Fruit fly (Drosophila melanogaster) whole organism, embryonic: ENCODE data around the gene CG13392.

Source experiments
- Awh ChIP-seq: fragments of 200-800 bp; sonication (Bioruptor generic); IDR thresholded peaks from 2 replicates; pipeline ENCODE4, ENCODE4 v1.3.6; 2022; ENCODE audit warnings: missing biosample characterization, missing genetic modification characterization
- CG11247 ChIP-seq: fragments of 200-800 bp; sonication (Bioruptor generic); IDR thresholded peaks from 2 replicates; pipeline ENCODE4 v1.3.6; 2022; ENCODE audit warnings: missing biosample characterization, missing genetic modification characterization
- CG11398 ChIP-seq: fragments of 200-800 bp; sonication (Bioruptor generic); optimal IDR thresholded peaks from 2 replicates; lab custom pipeline; 2016; ENCODE audit warnings: missing biosample characterization, missing genetic modification characterization
- CG11504 ChIP-seq: fragments of 200-800 bp; sonication (Bioruptor generic); optimal IDR thresholded peaks from 3 replicates; lab custom pipeline; 2019; ENCODE audit warnings: missing biosample characterization, mild to moderate bottlenecking, missing genetic modification characterization, moderate library complexity
- CG13123 ChIP-seq: fragments of 200-800 bp; sonication (Bioruptor generic); optimal IDR thresholded peaks from 2 replicates; lab custom pipeline; 2016; ENCODE audit warnings: missing biosample characterization, missing genetic modification characterization
- CG13296 ChIP-seq: fragments of 200-800 bp; sonication (Bioruptor generic); optimal IDR thresholded peaks from 3 replicates; lab custom pipeline; 2018; ENCODE audit warnings: missing biosample characterization, mild to moderate bottlenecking, missing genetic modification characterization
- CG13424 ChIP-seq: fragments of 200-800 bp; sonication (Bioruptor generic); optimal IDR thresholded peaks from 2 replicates; lab custom pipeline; 2019; ENCODE audit warnings: missing biosample characterization, mild to moderate bottlenecking, missing genetic modification characterization, moderate library complexity
- CG13624 ChIP-seq: fragments of 200-800 bp; sonication (Bioruptor generic); optimal IDR thresholded peaks from 2 replicates; lab custom pipeline; 2016; ENCODE audit warnings: missing biosample characterization, missing genetic modification characterization
- CG15479 ChIP-seq: fragments of 200-800 bp; sonication (Bioruptor generic); optimal IDR thresholded peaks from 3 replicates; lab custom pipeline; 2019; ENCODE audit warnings: missing biosample characterization, mild to moderate bottlenecking, missing genetic modification characterization, moderate library complexity
- CG17612 ChIP-seq: fragments of 200-800 bp; sonication (Bioruptor generic); IDR thresholded peaks from 2 replicates; pipeline ENCODE4 v1.3.6; 2022; ENCODE audit warnings: missing biosample characterization, missing genetic modification characterization
- CG17912 ChIP-seq: fragments of 200-800 bp; sonication (Bioruptor generic); optimal IDR thresholded peaks from 2 replicates; lab custom pipeline; 2018; ENCODE audit warnings: missing biosample characterization, mild to moderate bottlenecking, missing genetic modification characterization
- CG18764 ChIP-seq: fragments of 200-800 bp; sonication (Bioruptor generic); optimal IDR thresholded peaks from 3 replicates; lab custom pipeline; 2016; ENCODE audit warnings: missing biosample characterization, missing genetic modification characterization
- CG33213 ChIP-seq: fragments of 200-800 bp; sonication (Bioruptor generic); optimal IDR thresholded peaks from 3 replicates; lab custom pipeline; 2016; ENCODE audit warnings: missing biosample characterization, missing genetic modification characterization
- CG4404 ChIP-seq: fragments of 200-800 bp; sonication (Bioruptor generic); IDR thresholded peaks from 2 replicates; pipeline ENCODE4 v1.3.6; 2022; ENCODE audit warnings: missing biosample characterization, missing genetic modification characterization
- CG6689 ChIP-seq: fragments of 200-800 bp; sonication (Bioruptor generic); IDR thresholded peaks from 2 replicates; pipeline ENCODE4 v1.3.6; 2022; ENCODE audit warnings: missing biosample characterization, missing genetic modification characterization
- CG7987 ChIP-seq: fragments of 200-800 bp; sonication (Bioruptor generic); optimal IDR thresholded peaks from 2 replicates; lab custom pipeline; 2018; ENCODE audit warnings: missing biosample characterization, mild to moderate bottlenecking, missing genetic modification characterization, moderate library complexity
- CG8924 ChIP-seq: fragments of 200-800 bp; optimal IDR thresholded peaks from 3 replicates; lab custom pipeline; 2019; ENCODE audit warnings: missing biosample characterization, mild to moderate bottlenecking, missing genetic modification characterization, moderate library complexity
- CG9817 ChIP-seq: fragments of 200-800 bp; sonication (Bioruptor generic); optimal IDR thresholded peaks from 2 replicates; lab custom pipeline; 2018; ENCODE audit warnings: missing biosample characterization, mild to moderate bottlenecking, missing genetic modification characterization, moderate library complexity
- CG9932 ChIP-seq: fragments of 200-800 bp; sonication (Bioruptor generic); IDR thresholded peaks from 2 replicates; pipeline ENCODE4 v1.3.6; 2022; ENCODE audit warnings: missing biosample characterization, missing genetic modification characterization
- Chrac-16 ChIP-seq: fragments of 200-800 bp; sonication (Bioruptor generic); optimal IDR thresholded peaks from 3 replicates; lab custom pipeline; 2016; ENCODE audit warnings: missing biosample characterization, missing genetic modification characterization
- Drgx ChIP-seq: fragments of 200-800 bp; sonication (Bioruptor generic); IDR thresholded peaks from 2 replicates; pipeline ENCODE4 v1.3.6; 2022; ENCODE audit warnings: missing biosample characterization, missing genetic modification characterization
- Fer2 ChIP-seq: fragments of 200-800 bp; sonication (Bioruptor generic); optimal IDR thresholded peaks from 2 replicates; lab custom pipeline; 2018; ENCODE audit warnings: missing biosample characterization, mild to moderate bottlenecking, missing genetic modification characterization, moderate library complexity
- Jarid2 ChIP-seq: fragments of 200-800 bp; sonication (Bioruptor generic); optimal IDR thresholded peaks from 3 replicates; lab custom pipeline; 2017; ENCODE audit warnings: mild to moderate bottlenecking, missing biosample characterization, missing genetic modification reagents, missing genetic modification characterization
- Six4 ChIP-seq: fragments of 200-800 bp; sonication (Bioruptor generic); optimal IDR thresholded peaks from 2 replicates; lab custom pipeline; 2016; ENCODE audit warnings: missing biosample characterization, missing genetic modification characterization
- Sox100B ChIP-seq: fragments of 200-800 bp; sonication (Bioruptor generic); optimal IDR thresholded peaks from 3 replicates; lab custom pipeline; 2018; ENCODE audit warnings: missing biosample characterization, mild to moderate bottlenecking, missing genetic modification characterization
- bbx ChIP-seq: fragments of 200-800 bp; sonication (Bioruptor generic); IDR thresholded peaks from 2 replicates; pipeline ENCODE4 v1.3.6; 2022; ENCODE audit warnings: missing biosample characterization, missing genetic modification characterization; ENCODE audit not compliant: partially characterized antibody
- chm ChIP-seq: fragments of 200-800 bp; sonication (Bioruptor generic); IDR thresholded peaks from 2 replicates; pipeline ENCODE4 v1.3.6; 2022; ENCODE audit warnings: missing biosample characterization, missing genetic modification characterization
- ci ChIP-seq: fragments of 200-800 bp; sonication (Bioruptor generic); IDR thresholded peaks from 3 replicates; pipeline ENCODE4 v1.3.6; 2022; ENCODE audit warnings: missing biosample characterization, missing genetic modification characterization
- dan ChIP-seq: fragments of 200-800 bp; sonication (Bioruptor generic); IDR thresholded peaks from 2 replicates; pipeline ENCODE4 v1.3.6; 2022; ENCODE audit warnings: missing biosample characterization, missing genetic modification characterization
- dysf ChIP-seq: fragments of 200-800 bp; sonication (Bioruptor generic); IDR thresholded peaks from 3 replicates; pipeline ENCODE4 v1.3.6; 2022; ENCODE audit warnings: missing biosample characterization, missing genetic modification characterization
- grau ChIP-seq: fragments of 200-800 bp; optimal IDR thresholded peaks from 3 replicates; lab custom pipeline; 2019; ENCODE audit warnings: missing biosample characterization, mild to moderate bottlenecking, missing genetic modification characterization, moderate library complexity
- gro ChIP-seq: fragments of 200-800 bp; sonication (Bioruptor generic); optimal IDR thresholded peaks from 2 replicates; lab custom pipeline; 2016; ENCODE audit warnings: missing biosample characterization, missing genetic modification characterization
- maf-S ChIP-seq: fragments of 200-800 bp; sonication (Bioruptor generic); optimal IDR thresholded peaks from 2 replicates; lab custom pipeline; 2016; ENCODE audit warnings: missing biosample characterization, missing genetic modification characterization
- nmo ChIP-seq: fragments of 200-800 bp; sonication (Bioruptor generic); optimal IDR thresholded peaks from 2 replicates; lab custom pipeline; 2018; ENCODE audit warnings: missing biosample characterization, mild to moderate bottlenecking, missing genetic modification characterization, moderate library complexity
- oc ChIP-seq: fragments of 200-800 bp; sonication (Bioruptor generic); optimal IDR thresholded peaks from 2 replicates; lab custom pipeline; 2018; ENCODE audit warnings: missing biosample characterization, mild to moderate bottlenecking, missing genetic modification characterization, moderate library complexity
- onecut ChIP-seq: fragments of 200-800 bp; sonication (Bioruptor generic); IDR thresholded peaks from 2 replicates; pipeline ENCODE4 v1.3.6; 2022; ENCODE audit warnings: missing biosample characterization, missing genetic modification characterization
- pb ChIP-seq: fragments of 200-800 bp; sonication (Bioruptor generic); optimal IDR thresholded peaks from 3 replicates; lab custom pipeline; 2016; ENCODE audit warnings: missing biosample characterization, missing genetic modification characterization
- pfk ChIP-seq: fragments of 200-800 bp; sonication (Bioruptor generic); optimal IDR thresholded peaks from 2 replicates; lab custom pipeline; 2018; ENCODE audit warnings: missing biosample characterization, mild to moderate bottlenecking, missing genetic modification characterization, moderate library complexity
- pho ChIP-seq: fragments of 200-800 bp; sonication (Bioruptor generic); optimal IDR thresholded peaks from 2 replicates; lab custom pipeline; 2016; ENCODE audit warnings: missing biosample characterization, missing genetic modification characterization
- pita ChIP-seq: fragments of 200-800 bp; sonication (Bioruptor generic); optimal IDR thresholded peaks from 2 replicates; lab custom pipeline; 2017; ENCODE audit warnings: missing biosample characterization, mild to moderate bottlenecking, missing genetic modification characterization
- rib ChIP-seq: fragments of 200-800 bp; sonication (Bioruptor generic); IDR thresholded peaks from 2 replicates; pipeline ENCODE4 v1.3.6; 2022; ENCODE audit warnings: missing biosample characterization, missing genetic modification characterization
- schlank ChIP-seq: fragments of 200-800 bp; sonication (Bioruptor generic); optimal IDR thresholded peaks from 2 replicates; lab custom pipeline; 2018; ENCODE audit warnings: missing biosample characterization, mild to moderate bottlenecking, missing genetic modification characterization
- sisA ChIP-seq: fragments of 200-800 bp; sonication (Bioruptor generic); IDR thresholded peaks from 2 replicates; pipeline ENCODE4 v1.3.6; 2022; ENCODE audit warnings: missing biosample characterization, missing genetic modification characterization
- sna ChIP-seq: fragments of 200-800 bp; sonication (Bioruptor generic); IDR thresholded peaks from 2 replicates; pipeline ENCODE4 v1.3.6; 2022; ENCODE audit warnings: missing biosample characterization, missing genetic modification characterization; ENCODE audit not compliant: partially characterized antibody
- sob ChIP-seq: fragments of 200-800 bp; sonication (Bioruptor generic); IDR thresholded peaks from 2 replicates; pipeline ENCODE4 v1.3.6; 2022; ENCODE audit warnings: missing biosample characterization, missing genetic modification characterization
- usp ChIP-seq: fragments of >200 bp; optimal IDR thresholded peaks from 2 replicates; lab custom pipeline; 2017; ENCODE audit warnings: missing biosample characterization, missing genetic modification characterization
- vnd ChIP-seq: fragments of 200-800 bp; sonication (Bioruptor generic); IDR thresholded peaks from 3 replicates; pipeline ENCODE4 v1.3.6; 2022; ENCODE audit warnings: missing biosample characterization, missing genetic modification characterization; ENCODE audit not compliant: partially characterized antibody
- zen2 ChIP-seq: fragments of 200-800 bp; sonication (Bioruptor generic); IDR thresholded peaks from 3 replicates; pipeline ENCODE4 v1.3.6; 2022; ENCODE audit warnings: missing biosample characterization, missing genetic modification characterization; ENCODE audit not compliant: partially characterized antibody

The CG13392 gene

dm6 chr2L:8370364-8371326, 12.0 kb downstream of the CG13392 start, which contains the start of gene CG17292 (continued):
- TF ChIP-seq CG11398 (peak; percentile 50), vnd (peak; percentile 80), Chrac-16 (GFP tag; lab: Kevin White, UChicago) (no peak), CG33213 (GFP tag; lab: Kevin White, UChicago) (peak; percentile 41), nmo (GFP tag; lab: Kevin White, UChicago) (no peak), CG15479 (GFP tag; lab: Kevin White, UChicago) (no peak), Sox100B (GFP tag; lab: Kevin White, UChicago) (peak; percentile 5), dysf (GFP tag; lab: Robert Waterston, UW) (peak; percentile 56; the same call in 2 of the 3 replicates), pho (peak; percentile 37), Awh (GFP tag; lab: Robert Waterston, UW) (peak; percentile 77; the same call in 1 of the 2 replicates), CG18764 (peak; percentile 76), grau (tag; lab: Kevin White, UChicago) (peak; percentile 39), CG17912 (peak; percentile 45), CG13424 (tag; lab: Kevin White, UChicago) (peak; percentile 61), CG7987 (GFP tag; lab: Kevin White, UChicago) (peak; percentile 55), CG6689 (peak; percentile 27; the same call in 1 of the 2 replicates), Drgx (peak; percentile 58), chm (peak; percentile 60; the same call in 1 of the 2 replicates), oc (tag; lab: Kevin White, UChicago) (peak; percentile 70), schlank (tag; lab: Kevin White, UChicago) (peak; percentile 52), CG13624 (GFP tag; lab: Kevin White, UChicago) (peak; percentile 69), dan (GFP tag; lab: Robert Waterston, UW) (no peak), CG13296 (GFP tag; lab: Kevin White, UChicago) (peak; percentile 54), CG8924 (tag; lab: Kevin White, UChicago) (peak; percentile 43), rib (peak; percentile 92), pita (no peak), usp (GFP tag; lab: Kevin White, UChicago) (no peak), CG9817 (tag; lab: Kevin White, UChicago) (peak; percentile 17), CG11504 (tag; lab: Kevin White, UChicago) (peak; percentile 25), sisA (GFP tag; lab: Robert Waterston, UW) (peak; percentile 37), sna (GFP tag; lab: Robert Waterston, UW) (peak; percentile 89), maf-S (peak; percentile 17), CG13123 (GFP tag; lab: Kevin White, UChicago) (no peak), CG11247 (peak; percentile 62; the same call in 1 of the 2 replicates), sob (GFP tag; lab: Robert Waterston, UW) (peak; percentile 86), Jarid2 (GFP tag; lab: Kevin White, UChicago) (peak; percentile 90), Six4 (GFP tag; lab: Kevin White, UChicago) (no peak), CG17612 (GFP tag; lab: Robert Waterston, UW) (no peak), ci (peak; percentile 84), CG4404 (GFP tag; lab: Robert Waterston, UW) (no peak), Fer2 (tag; lab: Kevin White, UChicago) (no peak), pb (no peak), pfk (GFP tag; lab: Kevin White, UChicago) (peak; percentile 6), CG9932 (GFP tag; lab: Robert Waterston, UW) (peak; percentile 73), onecut (peak; percentile 54; the same call in 1 of the 2 replicates), gro (peak; percentile 71), bbx (GFP tag; lab: Robert Waterston, UW) (peak; percentile 95), zen2 (GFP tag; lab: Robert Waterston, UW) (peak; percentile 82)
